Fruit fly (Drosophila melanogaster): ENCODE data around the gene BicD.

The BicD gene

DNA sequence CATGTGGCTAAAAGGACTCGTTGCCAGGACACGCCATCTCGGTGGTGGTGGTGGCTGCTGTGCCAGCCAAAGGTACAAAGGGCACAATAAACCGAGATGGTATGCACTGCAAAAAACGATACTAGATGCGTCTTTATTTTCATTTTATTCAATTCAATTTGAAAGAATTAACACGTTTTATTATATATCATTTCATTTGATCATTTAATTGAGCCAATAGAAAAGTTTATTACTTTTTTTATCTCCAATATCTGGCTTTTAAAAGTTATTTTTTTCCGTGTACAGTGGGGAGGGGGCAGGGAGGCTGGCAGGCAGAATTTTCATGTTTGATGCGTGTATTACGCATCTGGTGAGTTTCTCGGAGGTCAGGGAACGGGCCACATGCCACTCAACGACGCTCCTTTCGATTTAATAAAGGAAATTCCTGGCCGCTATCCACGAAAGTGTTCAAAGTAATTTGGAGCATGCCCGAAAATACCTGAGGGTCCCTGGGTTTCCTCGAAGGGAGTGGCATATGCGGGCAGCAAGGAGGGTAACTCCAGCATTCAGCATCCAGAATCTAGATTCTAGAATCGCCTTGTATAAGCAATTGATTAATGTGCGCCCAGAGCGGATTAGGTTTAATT, 41.2 kb upstream of the BicD start (continued):
- TF ChIP-seq TFAM (GFP tag; optimal IDR thresholded peaks at IDR 0.05) (peak; percentile 73), CG12104 (GFP tag; optimal IDR thresholded peaks at IDR 0.05) (peak; percentile 66), Jarid2 (GFP tag; optimal IDR thresholded peaks at IDR 0.05) (peak; percentile 50), ase (GFP tag; IDR thresholded peaks at IDR 0.05) (peak; percentile 83), CG9727 (GFP tag; optimal IDR thresholded peaks at IDR 0.05) (peak; percentile 94), fd64A (GFP tag; optimal IDR thresholded peaks at IDR 0.05) (peak; percentile 69), tup (GFP tag; optimal IDR thresholded peaks at IDR 0.05) (peak; percentile 67), CTCF (GFP tag; optimal IDR thresholded peaks at IDR 0.05) (peak; percentile 19), CG31441 (GFP tag; IDR thresholded peaks at IDR 0.05) (peak; percentile 92), Hand (GFP tag; optimal IDR thresholded peaks at IDR 0.05) (peak; percentile 83), CG13287 (GFP tag; IDR thresholded peaks at IDR 0.05; ENCODE audit: partially characterized antibody) (no peak), CG3065 (GFP tag; optimal IDR thresholded peaks at IDR 0.05) (peak; percentile 26), mirr (GFP tag; optimal IDR thresholded peaks at IDR 0.05) (peak; percentile 50), fru (optimal IDR thresholded peaks at IDR 0.05) (no peak), Bteb2 (GFP tag; optimal IDR thresholded peaks at IDR 0.05) (no peak), CG11093 (GFP tag; IDR thresholded peaks at IDR 0.05) (peak; percentile 77), NFAT (GFP tag; IDR thresholded peaks at IDR 0.05) (peak; percentile 49), Ssrp (tag; optimal IDR thresholded peaks at IDR 0.05) (peak; percentile 89), CG15073 (GFP tag; optimal IDR thresholded peaks at IDR 0.05) (peak; percentile 71), nom (GFP tag; optimal IDR thresholded peaks at IDR 0.05) (no peak), Sox100B (GFP tag; optimal IDR thresholded peaks at IDR 0.05) (peak; percentile 85), maf-S (GFP tag; optimal IDR thresholded peaks at IDR 0.05) (no peak), Chrac-16 (GFP tag; optimal IDR thresholded peaks at IDR 0.05) (peak; percentile 84), gsb (GFP tag; IDR thresholded peaks at IDR 0.05) (peak; percentile 59; the same call in 1 of the 2 replicates), sim (GFP tag; IDR thresholded peaks at IDR 0.05) (peak; percentile 65; the same call in 1 of the 2 replicates), CG4730 (GFP tag; IDR thresholded peaks at IDR 0.05) (peak; percentile 85), CG11560 (tag; IDR thresholded peaks at IDR 0.05) (peak; percentile 78), Sry-β (GFP tag; optimal IDR thresholded peaks at IDR 0.05) (peak; percentile 39), fd96Cb (tag; optimal IDR thresholded peaks at IDR 0.05) (peak; percentile 88), eyg (GFP tag; optimal IDR thresholded peaks at IDR 0.05) (peak; percentile 20), gem (tag; optimal IDR thresholded peaks at IDR 0.05) (peak; percentile 94), CG10274 (GFP tag; optimal IDR thresholded peaks at IDR 0.05) (peak; percentile 56), exex (tag; optimal IDR thresholded peaks at IDR 0.05) (peak; percentile 67), zfh2 (GFP tag; optimal IDR thresholded peaks at IDR 0.05) (no peak), CG42726 (GFP tag; IDR thresholded peaks at IDR 0.05; ENCODE audit: partially characterized antibody) (no peak), kni (GFP tag; optimal IDR thresholded peaks at IDR 0.05) (peak; percentile 89), CG6689 (GFP tag; IDR thresholded peaks at IDR 0.05) (peak; percentile 90), CG7372 (GFP tag; IDR thresholded peaks at IDR 0.05) (peak; percentile 69), CG2129 (GFP tag; IDR thresholded peaks at IDR 0.05; ENCODE audit: partially characterized antibody) (no peak), tap (tag; optimal IDR thresholded peaks at IDR 0.05) (peak; percentile 91), cg (GFP tag; optimal IDR thresholded peaks at IDR 0.05) (no peak), CG8290 (GFP tag; optimal IDR thresholded peaks at IDR 0.05) (no peak), CG8290 (tag; optimal IDR thresholded peaks at IDR 0.05) (peak in 1 of 2 experiments; percentile 28), zfh1 (GFP tag; IDR thresholded peaks at IDR 0.05) (peak; percentile 90), Xbp1 (GFP tag; optimal IDR thresholded peaks at IDR 0.05) (peak; percentile 85), crc (GFP tag; optimal IDR thresholded peaks at IDR 0.05) (peak; percentile 12), shn (GFP tag; optimal IDR thresholded peaks at IDR 0.05) (peak; percentile 43), pros (GFP tag; optimal IDR thresholded peaks at IDR 0.05) (peak; percentile 88), gt (GFP tag; IDR thresholded peaks at IDR 0.05) (peak; percentile 57), HLH3B (GFP tag; IDR thresholded peaks at IDR 0.05) (peak; percentile 83), ssp (GFP tag; IDR thresholded peaks at IDR 0.05) (peak; percentile 72)

All from whole organism, embryonic.